Worm (Caenorhabditis elegans): ENCODE data around the gene ssp-10.

DNA sequence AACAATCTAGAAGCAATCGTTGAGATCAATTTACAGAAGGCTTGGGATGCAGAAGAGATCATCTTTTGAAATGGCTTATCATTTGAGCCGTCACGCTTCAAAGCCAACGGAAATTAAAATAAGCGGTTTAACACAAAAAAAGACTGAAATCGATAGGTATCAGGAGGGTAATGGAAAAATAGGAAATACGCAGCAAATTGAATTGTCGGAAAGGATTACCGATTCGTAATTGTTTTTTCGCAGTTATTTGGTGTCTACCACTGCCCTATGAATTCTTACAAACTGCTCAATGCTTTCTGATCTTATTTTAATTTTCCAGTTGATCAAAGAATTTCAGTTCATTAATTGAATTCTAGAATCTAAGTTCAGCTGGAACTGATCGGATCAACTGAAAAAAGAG lies 39.3 kb downstream of the ssp-10 start:
- TF ChIP-seq fkh-10 (GFP tag; optimal IDR thresholded peaks at IDR 0.05) (no peak), lir-3 (tag; optimal IDR thresholded peaks at IDR 0.05) (no peak), fos-1 (tag; optimal IDR thresholded peaks at IDR 0.05) (no peak), nhr-77 (tag; optimal IDR thresholded peaks at IDR 0.05) (no peak)

Measured in whole organism, L4 larva.